Worm (Caenorhabditis elegans): Measurements from ENCODE around the gene scl-21.

The scl-21 gene

DNA sequence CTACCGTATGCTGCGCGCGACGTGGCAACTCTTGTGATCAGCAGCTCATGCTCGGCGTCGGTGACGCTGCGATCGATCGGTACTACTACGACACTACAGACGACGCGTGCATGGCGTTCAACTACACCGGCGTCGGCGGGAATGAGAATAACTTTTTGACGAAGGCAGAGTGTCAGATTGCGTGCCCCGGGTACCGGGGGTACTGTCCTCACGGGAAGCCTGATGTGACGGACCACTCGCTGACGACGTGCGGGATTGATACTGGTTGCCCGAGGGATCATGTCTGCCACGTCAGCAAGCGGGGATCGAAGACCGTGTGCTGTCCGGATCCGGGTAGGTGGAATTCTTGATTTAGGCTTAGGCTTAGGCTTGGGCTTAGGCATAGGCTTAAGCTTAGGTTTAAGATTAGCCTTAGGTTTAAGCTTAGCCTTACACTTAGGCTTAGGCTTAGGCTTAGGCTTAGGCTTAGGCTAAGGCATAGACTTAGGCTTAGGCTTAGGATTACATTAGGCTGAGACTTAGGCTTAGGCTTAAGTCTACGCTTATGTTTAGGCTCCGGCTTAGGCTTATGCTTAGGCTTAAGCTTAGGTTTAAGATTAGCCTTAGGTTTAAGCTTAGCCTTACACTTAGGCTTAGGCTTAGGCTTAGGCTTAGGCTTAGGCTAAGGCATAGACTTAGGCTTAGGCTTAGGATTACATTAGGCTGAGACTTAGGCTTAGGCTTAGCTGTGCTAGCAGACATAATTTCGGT lies 22.3 kb upstream of the scl-21 start:
- TF ChIP-seq set-16 (GFP tag; IDR thresholded peaks at IDR 0.05) = peak; percentile 64

ce11 chrV:19513552-19513951 lies 18.1 kb upstream of the scl-21 start, which contains the start of gene phy-4:
Gene phy-4, minus strand, starts transcription at chrV:19513652.
- no peak for TF ChIP-seq spr-1 (tag; optimal IDR thresholded peaks at IDR 0.05)
- TF ChIP-seq hmg-1.1 (GFP tag; IDR thresholded peaks at IDR 0.05) = no peak
- TF ChIP-seq skn-1 (tag; optimal IDR thresholded peaks at IDR 0.05) = no peak
- TF ChIP-seq tag-97 (GFP tag; IDR thresholded peaks at IDR 0.05) = no peak
- TF ChIP-seq cey-2 (tag; optimal IDR thresholded peaks at IDR 0.05; ENCODE audit: borderline replicate concordance, insufficient read depth) = no peak
- TF ChIP-seq unc-130 (GFP tag; optimal IDR thresholded peaks at IDR 0.05) = no peak
- no peak for TF ChIP-seq ZK546.5 (tag; optimal IDR thresholded peaks at IDR 0.05)
- no peak for TF ChIP-seq vab-7 (GFP tag; IDR thresholded peaks at IDR 0.05)
- no peak for TF ChIP-seq dpl-1 (GFP tag; optimal IDR thresholded peaks at IDR 0.05)
- TF ChIP-seq aly-2 (tag; optimal IDR thresholded peaks at IDR 0.05) = no peak
- no peak for TF ChIP-seq R02D3.7 (tag; optimal IDR thresholded peaks at IDR 0.05)
- TF ChIP-seq daf-12 (tag; optimal IDR thresholded peaks at IDR 0.05) = no peak
- no peak for TF ChIP-seq hlh-30 (tag; optimal IDR thresholded peaks at IDR 0.05; ENCODE audit: insufficient read depth)

DNA sequence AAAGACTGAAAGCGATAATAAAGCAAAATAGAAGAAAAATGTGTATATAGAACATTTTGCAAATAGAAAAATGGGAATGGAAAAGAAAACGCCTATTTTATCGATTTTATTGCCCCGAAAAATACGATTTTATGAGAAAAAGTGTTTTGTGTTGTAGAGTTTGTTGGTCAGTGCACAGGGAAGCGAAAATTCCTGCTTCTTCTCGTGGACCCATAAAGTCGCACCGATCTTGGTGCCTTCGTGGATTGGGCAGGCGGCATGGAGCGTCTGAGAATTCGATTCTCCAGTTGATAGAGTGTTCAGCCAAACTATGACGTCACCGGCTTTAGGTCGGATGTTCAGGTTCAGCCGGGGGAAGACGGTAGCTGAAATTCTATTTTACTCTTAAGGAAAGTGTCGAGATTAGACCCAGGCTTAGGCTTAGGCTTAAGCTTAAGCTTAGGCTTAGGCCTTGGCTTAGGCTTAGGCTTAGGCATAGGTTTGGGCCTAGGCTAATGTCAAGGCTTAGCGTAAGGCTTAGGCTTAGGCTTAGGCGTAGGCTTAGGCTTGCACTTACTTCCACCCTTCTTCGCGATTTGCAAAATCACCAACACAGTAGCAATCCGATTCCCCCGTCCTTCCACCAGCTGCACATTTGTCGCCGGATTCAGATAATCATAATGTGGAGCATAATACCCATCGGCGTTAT lies 16.9 kb upstream of the scl-21 start, which contains the start of gene Y43F8B.19:
Gene Y43F8B.19, minus strand, starts transcription at position 51 of the 688 bp plus-strand sequence.
- no peak for TF ChIP-seq zfp-2 (tag; optimal IDR thresholded peaks at IDR 0.05)
- no peak for TF ChIP-seq nhr-11 (tag; optimal IDR thresholded peaks at IDR 0.05)
- no peak for TF ChIP-seq unc-62 (GFP tag; optimal IDR thresholded peaks at IDR 0.05 in 1 of 2)
- no peak for TF ChIP-seq unc-62 (tag; optimal IDR thresholded peaks at IDR 0.05)
- TF ChIP-seq ceh-44 (GFP tag; IDR thresholded peaks at IDR 0.05) = no peak
- TF ChIP-seq rbr-2 (tag; optimal IDR thresholded peaks at IDR 0.05) = no peak
- no peak for TF ChIP-seq nhr-41 (GFP tag; IDR thresholded peaks at IDR 0.05)
- no peak for TF ChIP-seq ama-1 (optimal IDR thresholded peaks at IDR 0.05)
- TF ChIP-seq Y105C5A.15 (GFP tag; IDR thresholded peaks at IDR 0.05) = no peak
- TF ChIP-seq hif-1 (tag; optimal IDR thresholded peaks at IDR 0.05) = no peak
- no peak for TF ChIP-seq mdl-1 (tag; optimal IDR thresholded peaks at IDR 0.05)
- TF ChIP-seq tag-97 (GFP tag; IDR thresholded peaks at IDR 0.05) = no peak

- TF ChIP-seq T20F7.1 (GFP tag; optimal IDR thresholded peaks at IDR 0.05) = no peak
- peak; percentile 63 for TF ChIP-seq set-16 (GFP tag; IDR thresholded peaks at IDR 0.05)
- no peak for TF ChIP-seq saeg-2 (GFP tag; IDR thresholded peaks at IDR 0.05)
- TF ChIP-seq mxl-3 (GFP tag; optimal IDR thresholded peaks at IDR 0.05) = no peak
- TF ChIP-seq php-3 (GFP tag; IDR thresholded peaks at IDR 0.05) = no peak
- TF ChIP-seq F49E8.2 (tag; optimal IDR thresholded peaks at IDR 0.05; ENCODE audit: borderline replicate concordance) = no peak
- no peak for TF ChIP-seq hmg-1.1 (GFP tag; IDR thresholded peaks at IDR 0.05)
Observed at ce11 chrV:19510925-19511324, 15.4 kb upstream of the scl-21 start.

- TF ChIP-seq nhr-28 (tag; optimal IDR thresholded peaks at IDR 0.05) (no peak), nhr-76 (tag; optimal IDR thresholded peaks at IDR 0.05) (no peak), tag-97 (GFP tag; IDR thresholded peaks at IDR 0.05) (no peak), F10B5.3 (tag; optimal IDR thresholded peaks at IDR 0.05) (no peak), vab-7 (GFP tag; IDR thresholded peaks at IDR 0.05) (no peak), aly-2 (tag; optimal IDR thresholded peaks at IDR 0.05) (no peak), zag-1 (tag; optimal IDR thresholded peaks at IDR 0.05) (no peak), hmg-1.1 (GFP tag; IDR thresholded peaks at IDR 0.05) (no peak), hlh-30 (tag; optimal IDR thresholded peaks at IDR 0.05; ENCODE audit: insufficient read depth) (no peak), T20F7.1 (GFP tag; optimal IDR thresholded peaks at IDR 0.05) (no peak)
Observed at ce11 chrV:19510352-19510751, 14.9 kb upstream of the scl-21 start.
